Fruit fly (Drosophila melanogaster): ENCODE results near the gene AIF.

AIF gene

DNA sequence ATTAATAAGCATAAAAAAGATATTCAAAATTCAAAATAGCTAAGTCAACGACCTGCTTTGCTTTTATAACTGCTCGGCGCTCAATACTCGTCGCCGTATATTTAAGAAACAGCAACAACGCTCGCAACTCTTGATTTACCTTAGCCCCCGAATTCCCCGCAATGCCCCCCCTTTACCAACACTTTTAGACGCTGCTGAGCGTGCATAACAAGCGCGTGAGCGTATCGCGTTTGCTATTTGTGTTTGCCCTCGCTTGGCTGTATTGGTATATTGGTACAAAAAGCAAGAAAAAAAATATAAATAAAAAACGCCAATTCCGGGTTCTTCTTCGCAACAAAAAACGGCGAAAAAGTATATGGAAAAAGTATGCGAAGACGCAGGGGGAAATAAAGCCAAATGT lies 14.3 kb downstream of the AIF start (continued):
- TF ChIP-seq NC2α (GFP tag; optimal IDR thresholded peaks at IDR 0.05) (no peak), Drgx (GFP tag; IDR thresholded peaks at IDR 0.05) (no peak), CG1647 (GFP tag; optimal IDR thresholded peaks at IDR 0.05) (no peak), pnt (GFP tag; optimal IDR thresholded peaks at IDR 0.05) (no peak), run (tag; optimal IDR thresholded peaks at IDR 0.05) (no peak), peb (GFP tag; IDR thresholded peaks at IDR 0.05) (no peak), CG4360 (GFP tag; IDR thresholded peaks at IDR 0.05) (peak; percentile 32; the same call in 1 of the 2 replicates), Jarid2 (GFP tag; optimal IDR thresholded peaks at IDR 0.05) (no peak), CG9437 (GFP tag; optimal IDR thresholded peaks at IDR 0.05) (no peak), Tbp (GFP tag; optimal IDR thresholded peaks at IDR 0.05) (no peak), CG34224 (GFP tag; IDR thresholded peaks at IDR 0.05; ENCODE audit: partially characterized antibody) (no peak), klu (GFP tag; IDR thresholded peaks at IDR 0.05) (no peak), kni (GFP tag; optimal IDR thresholded peaks at IDR 0.05) (no peak), lab (GFP tag; optimal IDR thresholded peaks at IDR 0.05) (peak; percentile 38), grau (tag; optimal IDR thresholded peaks at IDR 0.05) (no peak), CG4404 (GFP tag; IDR thresholded peaks at IDR 0.05) (no peak), hth (optimal IDR thresholded peaks at IDR 0.05) (no peak), CG3995 (GFP tag; optimal IDR thresholded peaks at IDR 0.05) (no peak), CG2875 (GFP tag; optimal IDR thresholded peaks at IDR 0.05) (no peak), esg (GFP tag; conservative IDR thresholded peaks at IDR 0.05) (no peak), Aef1 (GFP tag; IDR thresholded peaks at IDR 0.05) (0 out of 3 replicates have a peak, but pooled peaks have one; percentile 20), lola (GFP tag; optimal IDR thresholded peaks at IDR 0.05) (no peak), hb (GFP tag; IDR thresholded peaks at IDR 0.05; ENCODE audit: partially characterized antibody) (peak; percentile 35; the same call in 1 of the 3 replicates), dysf (GFP tag; IDR thresholded peaks at IDR 0.05) (no peak), Rfx (GFP tag; IDR thresholded peaks at IDR 0.05) (peak; percentile 29; the same call in 1 of the 2 replicates), Dip3 (GFP tag; optimal IDR thresholded peaks at IDR 0.05) (no peak), vfl (GFP tag; optimal IDR thresholded peaks at IDR 0.05) (no peak), CG15696 (tag; optimal IDR thresholded peaks at IDR 0.05) (no peak), dm (GFP tag; optimal IDR thresholded peaks at IDR 0.05) (no peak), ase (GFP tag; IDR thresholded peaks at IDR 0.05) (no peak), CG13424 (tag; optimal IDR thresholded peaks at IDR 0.05) (no peak), chn (GFP tag; optimal IDR thresholded peaks at IDR 0.05) (no peak), Med (GFP tag) (peak; percentile 87), CG13775 (GFP tag; optimal IDR thresholded peaks at IDR 0.05) (no peak), lmd (GFP tag; IDR thresholded peaks at IDR 0.05) (no peak), CG7963 (GFP tag; IDR thresholded peaks at IDR 0.05; ENCODE audit: partially characterized antibody) (no peak), CG10147 (GFP tag; optimal IDR thresholded peaks at IDR 0.05) (no peak), gro (GFP tag; optimal IDR thresholded peaks at IDR 0.05) (peak; percentile 34), CG7556 (GFP tag; optimal IDR thresholded peaks at IDR 0.05) (no peak), tgo (GFP tag; IDR thresholded peaks at IDR 0.05) (no peak), CG9215 (GFP tag; IDR thresholded peaks at IDR 0.05) (no peak), CG9876 (GFP tag; optimal IDR thresholded peaks at IDR 0.05) (no peak), CG12236 (GFP tag; optimal IDR thresholded peaks at IDR 0.05) (no peak), Asciz (GFP tag; optimal IDR thresholded peaks at IDR 0.05) (no peak), her (GFP tag; optimal IDR thresholded peaks at IDR 0.05) (no peak), br (optimal IDR thresholded peaks at IDR 0.05) (no peak), sens-2 (GFP tag; IDR thresholded peaks at IDR 0.05) (no peak), CG3838 (GFP tag; optimal IDR thresholded peaks at IDR 0.05) (no peak), bbx (GFP tag; IDR thresholded peaks at IDR 0.05; ENCODE audit: partially characterized antibody) (no peak), CG34422 (GFP tag; IDR thresholded peaks at IDR 0.05) (no peak), CG32772 (GFP tag; IDR thresholded peaks at IDR 0.05) (no peak), CG14710 (tag; optimal IDR thresholded peaks at IDR 0.05) (no peak), CG12071 (GFP tag; optimal IDR thresholded peaks at IDR 0.05) (no peak)
